Fruit fly (Drosophila melanogaster) whole organism, embryonic: ENCODE measurements around the gene BtbVII.
A peak's percentile ranks its signal among the peaks of the same experiment; 100 is the strongest.

ENCODE experiments used
- Bdp1 ChIP-seq: fragments of 200-800 bp; sonication (Bioruptor generic); optimal IDR thresholded peaks from 3 replicates; lab custom pipeline; 2016; ENCODE audit warnings: missing biosample characterization, missing genetic modification characterization
- CG11093 ChIP-seq: fragments of 200-800 bp; sonication (Bioruptor generic); IDR thresholded peaks from 3 replicates; pipeline ENCODE4 v1.3.6; 2022; ENCODE audit warnings: missing biosample characterization, missing genetic modification characterization
- CG15269 ChIP-seq: fragments of 200-800 bp; sonication (Bioruptor generic); optimal IDR thresholded peaks from 2 replicates; lab custom pipeline; 2018; ENCODE audit warnings: missing biosample characterization, mild to moderate bottlenecking, missing genetic modification characterization, moderate library complexity
- CG16779 ChIP-seq: fragments of 200-800 bp; sonication (Bioruptor generic); IDR thresholded peaks from 2 replicates; pipeline ENCODE4 v1.3.6; 2022; ENCODE audit warnings: missing biosample characterization, missing genetic modification characterization
- CG16815 ChIP-seq: fragments of 200-800 bp; sonication (Bioruptor generic); optimal IDR thresholded peaks from 3 replicates; lab custom pipeline; 2017; ENCODE audit warnings: missing biosample characterization, mild to moderate bottlenecking, missing genetic modification characterization
- CG17359 ChIP-seq: fragments of 200-800 bp; sonication (Bioruptor generic); optimal IDR thresholded peaks from 3 replicates; lab custom pipeline; 2018; ENCODE audit warnings: missing biosample characterization, mild to moderate bottlenecking, missing genetic modification characterization, moderate library complexity
- CG17361 ChIP-seq: fragments of 200-800 bp; sonication (Bioruptor generic); IDR thresholded peaks from 3 replicates; pipeline ENCODE4 v1.3.6; 2022; ENCODE audit warnings: missing biosample characterization, missing genetic modification characterization
- CG2199 ChIP-seq: fragments of 200-800 bp; sonication (Bioruptor generic); IDR thresholded peaks from 3 replicates; pipeline ENCODE4 v1.3.6; 2022; ENCODE audit warnings: missing biosample characterization, missing genetic modification characterization
- CG30403 ChIP-seq: fragments of 200-800 bp; sonication (Bioruptor generic); optimal IDR thresholded peaks from 3 replicates; lab custom pipeline; 2016; ENCODE audit warnings: missing biosample characterization, missing genetic modification characterization
- CG32772 ChIP-seq: fragments of 200-800 bp; sonication (Bioruptor generic); IDR thresholded peaks from 2 replicates; pipeline ENCODE4 v1.3.6; 2022; ENCODE audit warnings: missing biosample characterization, missing genetic modification characterization
- CG34224 ChIP-seq: fragments of 200-800 bp; sonication (Bioruptor generic); IDR thresholded peaks from 3 replicates; pipeline ENCODE4 v1.3.6; 2022; ENCODE audit warnings: missing biosample characterization, missing genetic modification characterization; ENCODE audit not compliant: partially characterized antibody
- CG3726 ChIP-seq: fragments of 200-800 bp; sonication (Bioruptor generic); IDR thresholded peaks from 3 replicates; pipeline ENCODE4, ENCODE4 v1.3.6; 2022; ENCODE audit warnings: missing biosample characterization, missing genetic modification characterization
- CG4424 ChIP-seq: fragments of 200-800 bp; sonication (Bioruptor generic); optimal IDR thresholded peaks from 3 replicates; lab custom pipeline; 2016; ENCODE audit warnings: missing biosample characterization, missing genetic modification characterization
- CG6813 ChIP-seq: fragments of 200-800 bp; sonication (Bioruptor generic); optimal IDR thresholded peaks from 2 replicates; lab custom pipeline; 2017; ENCODE audit warnings: missing biosample characterization, missing genetic modification characterization, mild to moderate bottlenecking, moderate library complexity, missing genetic modification reagents
- CG9215 ChIP-seq: fragments of 200-800 bp; sonication (Bioruptor generic); IDR thresholded peaks from 2 replicates; pipeline ENCODE4 v1.3.6; 2022; ENCODE audit warnings: missing biosample characterization, missing genetic modification characterization
- CG9437 ChIP-seq: fragments of 200-800 bp; sonication (Bioruptor generic); optimal IDR thresholded peaks from 2 replicates; lab custom pipeline; 2018; ENCODE audit warnings: missing biosample characterization, mild to moderate bottlenecking, missing genetic modification characterization
- CG9609 ChIP-seq: fragments of 200-800 bp; sonication (Bioruptor generic); optimal IDR thresholded peaks from 3 replicates; lab custom pipeline; 2016; ENCODE audit warnings: missing biosample characterization, missing genetic modification characterization
- E2f1 ChIP-seq: fragments of 200-800 bp; sonication (Bioruptor generic); IDR thresholded peaks from 2 replicates; pipeline ENCODE4 v1.3.6; 2022; ENCODE audit warnings: missing biosample characterization, missing genetic modification characterization
- Eip74EF ChIP-seq, 2 experiments: fragments of 200-800 bp in 1 of 2; fragments of >200 bp in 1 of 2; sonication (Bioruptor generic) in 1 of 2; optimal IDR thresholded peaks; 2 replicates each; lab custom pipeline; 2017 to 2019; ENCODE audit warnings: missing biosample characterization in 2 of 2, missing genetic modification characterization in 2 of 2, mild to moderate bottlenecking in 1 of 2, moderate library complexity in 1 of 2
- Elba2 ChIP-seq: fragments of 200-800 bp; sonication (Bioruptor generic); optimal IDR thresholded peaks from 3 replicates; lab custom pipeline; 2016; ENCODE audit warnings: missing biosample characterization, missing genetic modification characterization
- Hr51 ChIP-seq, 2 experiments: fragments of 200-800 bp; sonication (Bioruptor generic); optimal IDR thresholded peaks; 2 replicates in 1 of 2; 3 replicates in 1 of 2; lab custom pipeline; 2016 to 2018; ENCODE audit warnings: missing biosample characterization in 2 of 2, missing genetic modification characterization in 2 of 2, mild to moderate bottlenecking in 1 of 2, moderate library complexity in 1 of 2
- Hr78 ChIP-seq, 2 experiments: fragments of 200-800 bp in 1 of 2; fragments of >200 bp in 1 of 2; sonication (Bioruptor generic) in 1 of 2; optimal IDR thresholded peaks; 2 replicates each; lab custom pipeline; 2017 to 2019; ENCODE audit warnings: missing biosample characterization in 2 of 2, missing genetic modification characterization in 2 of 2, mild to moderate bottlenecking in 1 of 2, moderate library complexity in 1 of 2
- Lim3 ChIP-seq: fragments of 200-800 bp; sonication (Bioruptor generic); IDR thresholded peaks from 2 replicates; pipeline ENCODE4 v1.3.6; 2022; ENCODE audit warnings: missing biosample characterization, missing genetic modification characterization
- MBD-R2 ChIP-seq: fragments of 200-800 bp; sonication (Bioruptor generic); IDR thresholded peaks from 2 replicates; pipeline ENCODE4 v1.3.6; 2022; ENCODE audit warnings: missing biosample characterization, missing genetic modification characterization
- Mad ChIP-seq: fragments of 200-800 bp; sonication (Bioruptor generic); optimal IDR thresholded peaks from 2 replicates; lab custom pipeline; 2016; ENCODE audit warnings: missing biosample characterization, missing genetic modification characterization
- Max ChIP-seq: fragments of 200-800 bp; sonication (Bioruptor generic); optimal IDR thresholded peaks from 2 replicates; lab custom pipeline; 2016; ENCODE audit warnings: missing biosample characterization, mild to moderate bottlenecking, missing genetic modification characterization
- Oli ChIP-seq: fragments of 200-800 bp; sonication (Bioruptor generic); optimal IDR thresholded peaks from 2 replicates; lab custom pipeline; 2018; ENCODE audit warnings: missing biosample characterization, mild to moderate bottlenecking, missing genetic modification characterization, moderate library complexity
- Rfx ChIP-seq: fragments of 200-800 bp; sonication (Bioruptor generic); IDR thresholded peaks from 2 replicates; pipeline ENCODE4 v1.3.6; 2022; ENCODE audit warnings: missing biosample characterization, missing genetic modification characterization
- Ssrp ChIP-seq: fragments of 200-800 bp; sonication (Bioruptor generic); optimal IDR thresholded peaks from 2 replicates; lab custom pipeline; 2018; ENCODE audit warnings: missing biosample characterization, mild to moderate bottlenecking, missing genetic modification characterization, moderate library complexity
- Trl ChIP-seq, 3 experiments: fragments of >200 bp in 2 of 3; fragments of 200-800 bp in 1 of 3; sonication (Bioruptor generic) in 1 of 3; optimal IDR thresholded peaks; 2 replicates in 1 of 3; 3 replicates in 2 of 3; lab custom pipeline; 2016 to 2017; ENCODE audit warnings: missing biosample characterization in 1 of 3, missing genetic modification characterization in 1 of 3
- Usf ChIP-seq: fragments of 200-800 bp; sonication (Bioruptor generic); optimal IDR thresholded peaks from 2 replicates; lab custom pipeline; 2017; ENCODE audit warnings: missing genotype, missing biosample characterization, missing genetic modification characterization
- Xbp1 ChIP-seq: fragments of 200-800 bp; sonication (Bioruptor generic); optimal IDR thresholded peaks from 3 replicates; lab custom pipeline; 2016; ENCODE audit warnings: missing biosample characterization, mild to moderate bottlenecking, missing genetic modification characterization
- ato ChIP-seq: fragments of 200-800 bp; sonication (Bioruptor generic); IDR thresholded peaks from 2 replicates; pipeline ENCODE4 v1.3.6; 2022; ENCODE audit warnings: missing biosample characterization, missing genetic modification characterization; ENCODE audit not compliant: partially characterized antibody
- br ChIP-seq: fragments of >200 bp; optimal IDR thresholded peaks from 2 replicates; lab custom pipeline; 2017
- btn ChIP-seq: fragments of 200-800 bp; sonication (Bioruptor generic); optimal IDR thresholded peaks from 2 replicates; lab custom pipeline; 2016; ENCODE audit warnings: missing biosample characterization, missing genetic modification characterization
- chm ChIP-seq: fragments of 200-800 bp; sonication (Bioruptor generic); IDR thresholded peaks from 2 replicates; pipeline ENCODE4 v1.3.6; 2022; ENCODE audit warnings: missing biosample characterization, missing genetic modification characterization
- gt ChIP-seq: fragments of 200-800 bp; sonication (Bioruptor generic); IDR thresholded peaks from 2 replicates; pipeline ENCODE4 v1.3.6; 2022; ENCODE audit warnings: missing biosample characterization, missing genetic modification characterization
- hb ChIP-seq: fragments of 200-800 bp; sonication (Bioruptor generic); IDR thresholded peaks from 3 replicates; pipeline ENCODE4 v1.3.6; 2022; ENCODE audit warnings: missing biosample characterization, missing genetic modification characterization; ENCODE audit not compliant: partially characterized antibody
- kay ChIP-seq: fragments of 200-800 bp; sonication (Bioruptor generic); optimal IDR thresholded peaks from 2 replicates; lab custom pipeline; 2016; ENCODE audit warnings: missing biosample characterization, missing genetic modification characterization
- lbe ChIP-seq: fragments of 200-800 bp; sonication (Bioruptor generic); optimal IDR thresholded peaks from 2 replicates; lab custom pipeline; 2016; ENCODE audit warnings: missing biosample characterization, mild to moderate bottlenecking, missing genetic modification characterization
- lilli ChIP-seq: fragments of 200-800 bp; sonication (Bioruptor generic); optimal IDR thresholded peaks from 3 replicates; lab custom pipeline; 2016; ENCODE audit warnings: missing biosample characterization, missing genetic modification characterization
- pan ChIP-seq, 4 experiments: fragments of >200 bp in 3 of 4; fragments of 200-800 bp in 1 of 4; sonication (Bioruptor generic) in 1 of 4; optimal IDR thresholded peaks in 3 of 4; IDR thresholded peaks in 1 of 4; 2 replicates each; pipeline versions ENCODE4 v1.3.6 to Lab custom; 2017 to 2022; ENCODE audit warnings: missing biosample characterization in 2 of 4, missing genetic modification characterization in 2 of 4, mixed read lengths in 1 of 4
- pfk ChIP-seq: fragments of 200-800 bp; sonication (Bioruptor generic); optimal IDR thresholded peaks from 2 replicates; lab custom pipeline; 2018; ENCODE audit warnings: missing biosample characterization, mild to moderate bottlenecking, missing genetic modification characterization, moderate library complexity
- pho ChIP-seq: fragments of 200-800 bp; sonication (Bioruptor generic); optimal IDR thresholded peaks from 2 replicates; lab custom pipeline; 2016; ENCODE audit warnings: missing biosample characterization, missing genetic modification characterization
- scrt ChIP-seq: fragments of 200-800 bp; sonication (Bioruptor generic); optimal IDR thresholded peaks from 2 replicates; lab custom pipeline; 2018; ENCODE audit warnings: missing biosample characterization, mild to moderate bottlenecking, missing genetic modification characterization, moderate library complexity
- sug ChIP-seq: fragments of 200-800 bp; optimal IDR thresholded peaks from 2 replicates; lab custom pipeline; 2019; ENCODE audit warnings: missing biosample characterization, mild to moderate bottlenecking, missing genetic modification characterization, moderate library complexity
- zen ChIP-seq: fragments of 200-800 bp; sonication (Bioruptor generic); optimal IDR thresholded peaks from 3 replicates; lab custom pipeline; 2018; ENCODE audit warnings: missing biosample characterization, mild to moderate bottlenecking, missing genetic modification characterization, moderate library complexity

Gene BtbVII

DNA sequence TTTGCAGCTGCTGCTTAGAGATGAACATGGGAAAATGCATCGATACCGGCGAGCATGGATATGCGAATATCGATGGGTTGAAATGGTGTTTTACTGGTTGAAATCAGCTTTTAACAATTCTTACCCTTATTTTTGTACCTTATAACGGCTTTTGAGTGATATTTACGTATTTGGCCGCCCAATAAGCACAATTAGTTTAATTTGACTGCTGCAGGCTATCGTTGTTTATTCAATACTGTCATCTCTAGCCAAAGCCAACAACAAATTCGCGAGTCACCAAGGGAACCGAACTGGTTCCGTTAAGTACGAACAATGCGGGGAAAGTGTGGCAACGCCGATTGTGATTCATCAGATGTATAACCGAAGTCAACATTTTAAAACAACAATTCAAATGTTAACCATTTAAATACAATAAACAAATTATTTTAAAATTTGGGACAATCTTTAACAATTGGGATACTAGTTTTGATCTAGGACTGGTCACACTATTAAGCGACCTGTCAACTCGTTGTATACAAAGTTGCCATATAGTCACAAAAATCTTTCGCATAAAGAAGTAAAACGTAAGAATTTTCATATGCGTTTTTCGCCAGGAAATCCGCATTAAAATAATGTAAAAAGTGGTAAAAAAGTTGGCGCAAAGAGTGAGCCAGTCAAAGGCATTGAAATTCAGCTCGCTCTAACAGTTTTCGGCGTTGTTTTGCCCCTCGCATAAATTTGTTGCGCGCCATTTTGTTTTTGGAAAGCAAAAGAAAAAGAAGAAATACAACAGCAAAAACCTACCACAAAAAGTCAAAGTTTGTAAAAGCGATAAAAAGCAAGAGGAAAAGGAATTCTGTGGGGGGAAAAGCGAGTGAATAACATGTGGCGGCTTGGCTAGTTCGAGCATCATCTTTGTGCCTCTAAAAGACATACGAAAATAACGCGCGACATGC lies at the start of gene BtbVII, which contains the start of gene Usp5 (continued):
- TF ChIP-seq Hr51 (GFP tag; optimal IDR thresholded peaks at IDR 0.05; lab: Kevin White, UChicago): peak; percentile 47 to 49
- no peak for TF ChIP-seq Lim3
- TF ChIP-seq CG4424 (GFP tag; lab: Kevin White, UChicago): peak; percentile 28
- TF ChIP-seq Eip74EF (GFP tag; optimal IDR thresholded peaks at IDR 0.05; lab: Kevin White, UChicago): no peak
- TF ChIP-seq CG9215 (GFP tag; lab: Robert Waterston, UW): peak; percentile 39; the same call in 1 of the 2 replicates
- peak; percentile 4 for TF ChIP-seq lbe (GFP tag; lab: Kevin White, UChicago)
- TF ChIP-seq kay (GFP tag; lab: Kevin White, UChicago): peak; percentile 70
- TF ChIP-seq Oli: peak; percentile 39
- TF ChIP-seq CG9609 (GFP tag; lab: Kevin White, UChicago): peak; percentile 54
- peak; percentile 62 for TF ChIP-seq CG32772 (GFP tag; lab: Robert Waterston, UW)
- no peak for TF ChIP-seq Hr78 (GFP tag; optimal IDR thresholded peaks at IDR 0.05; lab: Kevin White, UChicago)
- no peak for TF ChIP-seq br (lab: Kevin White, UChicago)
- no peak for TF ChIP-seq CG2199
- peak; percentile 34 for TF ChIP-seq CG17359
- peak; percentile 17 for TF ChIP-seq CG16815 (GFP tag; lab: Kevin White, UChicago)
- TF ChIP-seq sug (tag; lab: Kevin White, UChicago): peak; percentile 64
- peak; percentile 76 for TF ChIP-seq Rfx (GFP tag; lab: Robert Waterston, UW)
- TF ChIP-seq CG11093 (GFP tag; lab: Robert Waterston, UW): no peak
- peak; percentile 69 for TF ChIP-seq CG30403
- no peak for TF ChIP-seq Usf
- TF ChIP-seq CG34224 (GFP tag; lab: Robert Waterston, UW): peak; percentile 99
- TF ChIP-seq scrt (GFP tag; lab: Kevin White, UChicago): no peak
- TF ChIP-seq ato (GFP tag; lab: Robert Waterston, UW): peak; percentile 75
- no peak for TF ChIP-seq gt
- TF ChIP-seq CG9437 (GFP tag; lab: Kevin White, UChicago): peak; percentile 93
- TF ChIP-seq pan (optimal IDR thresholded peaks at IDR 0.05; lab: Kevin White, UChicago): no peak
- TF ChIP-seq pan (GFP tag; optimal IDR thresholded peaks at IDR 0.05 in 1 of 2, IDR thresholded peaks at IDR 0.05 in 1 of 2): peak in 1 of 2 experiments; percentile 50
- TF ChIP-seq CG16779 (GFP tag; lab: Robert Waterston, UW): no peak
- TF ChIP-seq Trl (optimal IDR thresholded peaks at IDR 0.05; lab: Kevin White, UChicago): no peak
- TF ChIP-seq Trl (GFP tag; optimal IDR thresholded peaks at IDR 0.05; lab: Kevin White, UChicago): peak; percentile 67
- TF ChIP-seq Xbp1 (GFP tag; lab: Kevin White, UChicago): peak; percentile 59
- peak; percentile 96 for TF ChIP-seq Elba2 (GFP tag; lab: Kevin White, UChicago)
- TF ChIP-seq Bdp1 (GFP tag; lab: Kevin White, UChicago): peak; percentile 64
- TF ChIP-seq zen: peak; percentile 46
- no peak for TF ChIP-seq CG3726 (GFP tag; lab: Robert Waterston, UW)
- peak; percentile 83 for TF ChIP-seq MBD-R2
- TF ChIP-seq Max: peak; percentile 43
- TF ChIP-seq Mad: peak; percentile 66
- peak; percentile 49; the same call in 1 of the 2 replicates for TF ChIP-seq E2f1 (GFP tag; lab: Robert Waterston, UW)
- peak; percentile 18 for TF ChIP-seq btn (GFP tag; lab: Kevin White, UChicago)
- TF ChIP-seq hb: peak; percentile 91
- peak; percentile 39 for TF ChIP-seq CG15269 (tag; lab: Kevin White, UChicago)
- no peak for TF ChIP-seq CG6813 (GFP tag; lab: Kevin White, UChicago)
- TF ChIP-seq chm: peak; percentile 36; the same call in 1 of the 2 replicates
- peak; percentile 84 for TF ChIP-seq lilli (GFP tag; lab: Kevin White, UChicago)
- TF ChIP-seq Ssrp (tag; lab: Kevin White, UChicago): peak; percentile 28
- no peak for TF ChIP-seq pfk
- TF ChIP-seq CG17361: peak; percentile 30; the same call in 2 of the 3 replicates
- peak; percentile 57 for TF ChIP-seq pho (GFP tag; lab: Kevin White, UChicago)
